Worm (Caenorhabditis elegans): ENCODE data around the gene gar-2.

- TF ChIP-seq him-1 (tag; optimal IDR thresholded peaks at IDR 0.05) = no peak
- no peak for TF ChIP-seq W03F9.2 (tag; optimal IDR thresholded peaks at IDR 0.05)
Observed at ce11 chrIII:6268061-6268460, 41.1 kb upstream of the gar-2 start, which contains the start of gene srg-7.
